Worm (Caenorhabditis elegans) whole organism, young adult: ENCODE results near the gene best-7.

ENCODE experiments used
- F37B4.10 ChIP-seq: fragments of 200-800 bp; sonication (Bioruptor generic); IDR thresholded peaks from 2 replicates; pipeline ENCODE4 v1.3.6; 2022; ENCODE audit warnings: missing genetic modification characterization, missing compliant biosample characterization
- T07F8.4 ChIP-seq: sonication (generic microtip); optimal IDR thresholded peaks from 2 replicates; lab custom pipeline; 2016; ENCODE audit warnings: mild to moderate bottlenecking, missing genetic modification characterization, moderate library complexity, missing compliant biosample characterization
- ceh-91 ChIP-seq: fragments of 200-800 bp; sonication (Bioruptor generic); IDR thresholded peaks from 2 replicates; pipeline ENCODE4 v1.3.6; 2022; ENCODE audit warnings: missing genetic modification reagents, missing genetic modification characterization, missing compliant biosample characterization
- nfya-1 ChIP-seq: sonication (generic microtip); optimal IDR thresholded peaks from 2 replicates; lab custom pipeline; 2017; ENCODE audit warnings: antibody characterized with exemption, missing compliant biosample characterization, missing genetic modification characterization, borderline replicate concordance; ENCODE audit not compliant: insufficient read depth
- nhr-120 ChIP-seq: fragments of 200-800 bp; sonication (Bioruptor generic); IDR thresholded peaks from 2 replicates; pipeline ENCODE4 v1.3.6; 2022; ENCODE audit warnings: missing genetic modification characterization, missing compliant biosample characterization
- pha-4 ChIP-seq: fragments of 150-350 bp; sonication (generic microtip); optimal IDR thresholded peaks from 2 replicates; lab custom pipeline; 2014; ENCODE audit warnings: missing biosample characterization, missing genetic modification reagents, missing genetic modification characterization
- rcor-1 ChIP-seq: fragments of 200-800 bp; sonication (Bioruptor generic); IDR thresholded peaks from 2 replicates; pipeline ENCODE4 v1.3.6; 2022; ENCODE audit warnings: missing genetic modification reagents, missing genetic modification characterization, missing compliant biosample characterization
- unc-62 ChIP-seq: fragments of 150-350 bp; optimal IDR thresholded peaks from 2 replicates; lab custom pipeline; 2014; ENCODE audit warnings: missing biosample characterization, missing genetic modification reagents, missing genetic modification characterization

ce11 chrIV:11186729-11187128 lies 43.4 kb downstream of the best-7 start, which contains the start of gene sdz-27:
- TF ChIP-seq F37B4.10: no peak
- TF ChIP-seq unc-62 (GFP tag; lab: Kevin White, UChicago): no peak
- TF ChIP-seq nfya-1 (tag; lab: Kevin White, UChicago): no peak
- no peak for TF ChIP-seq T07F8.4 (tag; lab: Kevin White, UChicago)
- TF ChIP-seq pha-4 (tag; lab: Kevin White, UChicago): no peak
- TF ChIP-seq ceh-91 (GFP tag; lab: Robert Waterston, UW): no peak
- TF ChIP-seq nhr-120 (GFP tag; lab: Robert Waterston, UW): no peak
- TF ChIP-seq rcor-1 (GFP tag; lab: Robert Waterston, UW): no peak
